Worm (Caenorhabditis elegans) whole organism, L3 larva: Measurements from ENCODE around the gene sra-28.

ENCODE experiments used
- R02D3.7 ChIP-seq: fragments of 150-350 bp; optimal IDR thresholded peaks from 2 replicates; lab custom pipeline; 2014; ENCODE audit warnings: missing biosample characterization, missing genetic modification characterization
- ama-1 ChIP-seq: fragments of 150-350 bp; optimal IDR thresholded peaks from 2 replicates; lab custom pipeline; 2018
- ceh-82 ChIP-seq: fragments of 150-350 bp; optimal IDR thresholded peaks from 2 replicates; lab custom pipeline; 2014; ENCODE audit warnings: missing biosample characterization, missing genetic modification characterization
- ceh-9 ChIP-seq: sonication (generic microtip); optimal IDR thresholded peaks from 2 replicates; lab custom pipeline; 2018; ENCODE audit warnings: missing biosample characterization, missing genetic modification characterization
- elt-3 ChIP-seq, 3 experiments: fragments of 150-350 bp in 1 of 3; sonication (generic microtip) in 2 of 3; optimal IDR thresholded peaks; 2 replicates in 2 of 3; 4 replicates in 1 of 3; lab custom pipeline; 2014 to 2017; ENCODE audit warnings: missing biosample characterization in 3 of 3, missing genetic modification characterization in 3 of 3
- lin-39 ChIP-seq: fragments of 150-350 bp; optimal IDR thresholded peaks from 2 replicates; lab custom pipeline; 2018; ENCODE audit warnings: missing biosample characterization, missing genetic modification reagents, missing genetic modification characterization
- nhr-11 ChIP-seq: fragments of 150-350 bp; optimal IDR thresholded peaks from 2 replicates; lab custom pipeline; 2014; ENCODE audit warnings: missing biosample characterization, missing genetic modification characterization
- unc-62 ChIP-seq: fragments of 150-350 bp; sonication (generic microtip); optimal IDR thresholded peaks from 4 replicates; lab custom pipeline; 2014; ENCODE audit warnings: missing biosample characterization, missing genetic modification reagents, missing genetic modification characterization
- ztf-11 ChIP-seq: fragments of 150-350 bp; optimal IDR thresholded peaks from 2 replicates; lab custom pipeline; 2014; ENCODE audit warnings: missing biosample characterization, missing genetic modification characterization

DNA sequence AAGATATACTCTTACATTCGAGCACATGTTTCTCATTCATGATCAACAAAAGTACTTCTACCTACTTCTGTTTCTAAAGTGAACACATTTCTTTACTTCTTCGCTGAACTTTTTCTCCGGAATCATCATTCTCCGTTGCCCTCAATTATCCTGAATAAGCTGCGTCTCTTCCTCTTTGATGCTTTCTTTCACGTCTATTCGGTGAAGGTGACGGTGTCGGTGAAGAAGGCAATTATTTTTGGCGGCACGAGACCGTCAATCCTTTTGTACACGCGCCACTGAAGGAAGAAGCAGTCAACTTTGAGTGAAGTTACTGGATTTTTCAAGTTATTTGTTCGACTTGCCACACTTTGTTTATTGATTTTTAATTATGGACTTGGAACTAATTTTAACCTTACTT is 42.0 kb downstream of the sra-28 start, which contains the start of gene abch-1:
- no peak for TF ChIP-seq ceh-9 (tag; lab: Kevin White, UChicago)
- no peak for TF ChIP-seq unc-62 (GFP tag; lab: Kevin White, UChicago)
- no peak for TF ChIP-seq ztf-11 (tag; lab: Kevin White, UChicago)
- no peak for TF ChIP-seq ceh-82 (tag; lab: Kevin White, UChicago)
- TF ChIP-seq ama-1, result no peak
- no peak for TF ChIP-seq lin-39 (tag; lab: Kevin White, UChicago)
- no peak for TF ChIP-seq R02D3.7 (tag; lab: Kevin White, UChicago)
- TF ChIP-seq nhr-11 (tag; lab: Kevin White, UChicago), result no peak
- no peak for TF ChIP-seq elt-3 (tag; optimal IDR thresholded peaks at IDR 0.05; lab: Kevin White, UChicago)
